Fruit fly (Drosophila melanogaster) S2 (cell line): Measurements from ENCODE around the gene CG31674.

Experiments
- CG8478 ChIP-seq: fragments of >200 bp; optimal IDR thresholded peaks from 2 replicates; lab custom pipeline; 2018
- CTCF ChIP-seq, 2 experiments: fragments of >200 bp; optimal IDR thresholded peaks; 2 replicates each; lab custom pipeline; 2018

Gene CG31674

dm6 chr2L:20818432-20818831 lies 12.6 kb upstream of the CG31674 start, which contains the start of gene CheB38a:
Gene CheB38a (minus strand): TSS chr2L:20818532.
- no peak for TF ChIP-seq CG8478
- no peak for TF ChIP-seq CTCF (optimal IDR thresholded peaks at IDR 0.05; lab: Kevin White, UChicago)

- TF ChIP-seq CTCF (optimal IDR thresholded peaks at IDR 0.05; lab: Kevin White, UChicago) (no peak), CG8478 (no peak)
Observed at dm6 chr2L:20820767-20821166, 10.3 kb upstream of the CG31674 start, which contains the start of gene CheB38c. Gene CheB38c (minus strand): TSS chr2L:20820867.

- TF ChIP-seq CG8478 (no peak), CTCF (optimal IDR thresholded peaks at IDR 0.05; lab: Kevin White, UChicago) (no peak)
Observed at dm6 chr2L:20821249-20822024, 9.6 kb upstream of the CG31674 start.

- TF ChIP-seq CG8478 (no peak), CTCF (optimal IDR thresholded peaks at IDR 0.05; lab: Kevin White, UChicago) (peak in 1 of 2 experiments; percentile 0)
Observed at dm6 chr2L:20822025-20822371, 9.1 kb upstream of the CG31674 start.

dm6 chr2L:20822489-20823195 lies 8.4 kb upstream of the CG31674 start, which contains the start of gene CG9331:
Gene CG9331 (plus strand): TSS chr2L:20822828.
- TF ChIP-seq CTCF (optimal IDR thresholded peaks at IDR 0.05; lab: Kevin White, UChicago): peak in 1 of 2 experiments; percentile 20
- TF ChIP-seq CG8478: no peak

- TF ChIP-seq CTCF (optimal IDR thresholded peaks at IDR 0.05; lab: Kevin White, UChicago) (peak in 1 of 2 experiments; percentile 9), CG8478 (no peak)
Observed at dm6 chr2L:20823196-20824105, 7.6 kb upstream of the CG31674 start.

- TF ChIP-seq CTCF (optimal IDR thresholded peaks at IDR 0.05; lab: Kevin White, UChicago): no peak
- no peak for TF ChIP-seq CG8478
Observed at dm6 chr2L:20824136-20824789, 6.8 kb upstream of the CG31674 start.

dm6 chr2L:20825265-20825664 lies 5.8 kb upstream of the CG31674 start:
- TF ChIP-seq CTCF (optimal IDR thresholded peaks at IDR 0.05; lab: Kevin White, UChicago) (no peak), CG8478 (no peak)

- no peak for TF ChIP-seq CG8478
- TF ChIP-seq CTCF (optimal IDR thresholded peaks at IDR 0.05; lab: Kevin White, UChicago): peak; percentile 77 to 86
Observed at dm6 chr2L:20826226-20826625, 4.8 kb upstream of the CG31674 start.

- no peak for TF ChIP-seq CG8478
- TF ChIP-seq CTCF (optimal IDR thresholded peaks at IDR 0.05; lab: Kevin White, UChicago): no peak
Observed at dm6 chr2L:20827045-20827444, 4.0 kb upstream of the CG31674 start.

- TF ChIP-seq CTCF (optimal IDR thresholded peaks at IDR 0.05; lab: Kevin White, UChicago) (no peak), CG8478 (no peak)
Observed at dm6 chr2L:20828701-20829100, 2.4 kb upstream of the CG31674 start.

- TF ChIP-seq CG8478 (no peak), CTCF (optimal IDR thresholded peaks at IDR 0.05; lab: Kevin White, UChicago) (no peak)
Observed at dm6 chr2L:20829309-20829708, 1.8 kb upstream of the CG31674 start, which contains the start of gene CG31673. Gene CG31673 (plus strand): TSS chr2L:20829609.

dm6 chr2L:20829755-20830396 lies 1.2 kb upstream of the CG31674 start:
- no peak for TF ChIP-seq CTCF (optimal IDR thresholded peaks at IDR 0.05; lab: Kevin White, UChicago)
- no peak for TF ChIP-seq CG8478

- peak; percentile 19 to 56 for TF ChIP-seq CTCF (optimal IDR thresholded peaks at IDR 0.05; lab: Kevin White, UChicago)
- TF ChIP-seq CG8478: no peak
Observed at dm6 chr2L:20835501-20835900, 4.4 kb downstream of the CG31674 start, which contains the start of gene Oseg5. Gene Oseg5 (minus strand): TSS chr2L:20835840.
